Fruit fly (Drosophila melanogaster) ovary, adult (tissue): ENCODE results near the gene Rtel1.

Experiments used
- CG17801 ChIP-seq: fragments of 200-800 bp; optimal IDR thresholded peaks from 2 replicates; lab custom pipeline; 2019; ENCODE audit warnings: missing biosample characterization, mild to moderate bottlenecking, missing genetic modification characterization, moderate library complexity; ENCODE audit not compliant: partially characterized antibody

Gene Rtel1

DNA sequence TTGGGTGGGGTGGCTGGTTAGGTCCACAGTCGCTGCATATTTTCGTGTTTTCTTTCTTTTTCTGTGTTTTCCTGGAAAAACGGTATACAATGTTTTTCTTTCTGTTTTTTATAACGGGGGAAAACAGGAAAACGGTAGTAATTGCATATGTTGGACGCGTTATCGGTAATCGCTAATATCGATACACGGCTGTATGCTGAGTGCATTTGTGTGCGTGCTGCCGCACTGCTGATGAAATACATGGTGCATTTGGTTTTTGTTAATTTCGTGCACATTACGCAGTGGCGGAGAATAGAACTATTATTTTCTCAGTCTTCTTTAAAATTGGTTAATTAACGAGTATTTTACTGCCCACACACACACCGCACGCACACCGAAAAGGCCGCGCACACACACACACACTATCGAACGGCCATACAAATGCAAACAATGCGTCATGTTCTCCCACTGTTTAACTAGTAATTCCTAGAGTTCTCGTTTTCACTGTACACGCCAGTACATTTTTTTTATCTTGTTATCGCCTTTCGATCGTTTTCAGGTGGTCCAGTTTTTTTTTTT is 16.0 kb downstream of the Rtel1 start:
- no peak for TF ChIP-seq CG17801 (GFP tag; lab: Kevin White, UChicago)

DNA sequence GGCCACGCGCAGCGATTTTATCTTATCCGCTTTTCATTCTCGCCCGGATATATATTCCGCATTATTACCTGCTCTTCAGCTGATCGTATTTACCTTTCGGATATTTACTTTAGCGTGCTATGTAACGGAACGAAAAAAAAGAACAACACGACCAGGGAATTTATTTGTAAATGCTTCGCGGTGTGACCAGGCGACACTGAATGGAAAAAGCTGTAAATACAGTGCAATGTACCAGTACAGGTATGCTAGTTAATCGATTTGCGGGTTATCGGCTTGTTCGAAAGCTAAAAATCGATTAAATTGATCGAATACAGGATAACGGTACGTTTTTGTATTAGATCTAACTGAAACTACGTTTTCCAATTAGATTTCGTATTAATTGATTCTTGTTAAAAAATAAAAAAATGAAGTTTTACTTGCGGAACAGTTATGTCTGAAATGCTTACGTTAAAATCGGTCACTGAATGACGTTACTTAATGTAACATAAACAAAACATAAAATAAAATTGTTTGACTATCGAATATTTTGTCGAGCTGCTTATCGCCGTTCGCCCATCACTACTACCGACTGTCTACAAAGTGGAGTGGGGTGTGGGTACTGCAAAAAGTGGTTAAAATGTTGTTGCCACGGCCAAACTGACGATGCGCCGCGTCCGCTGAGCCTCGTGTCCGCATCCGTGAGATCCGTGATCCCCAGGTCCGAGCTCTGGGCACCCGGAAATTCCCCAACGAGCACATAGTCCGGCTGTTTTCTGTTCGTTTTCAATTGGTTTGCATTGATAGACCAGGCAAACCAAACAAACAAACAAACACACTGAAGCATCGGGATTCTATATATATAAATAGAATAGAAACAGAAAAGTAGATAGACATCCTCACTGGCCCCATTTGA is 16.7 kb downstream of the Rtel1 start, which contains the start of the genes MAPk-Ak2 and CG42699:
Gene MAPk-Ak2 (minus strand): TSS at position 203 of the 892 bp plus-strand sequence.
Gene CG42699 (plus strand): TSS at position 553 of the 892 bp plus-strand sequence.
- TF ChIP-seq CG17801 (GFP tag; lab: Kevin White, UChicago): peak; percentile 71

DNA sequence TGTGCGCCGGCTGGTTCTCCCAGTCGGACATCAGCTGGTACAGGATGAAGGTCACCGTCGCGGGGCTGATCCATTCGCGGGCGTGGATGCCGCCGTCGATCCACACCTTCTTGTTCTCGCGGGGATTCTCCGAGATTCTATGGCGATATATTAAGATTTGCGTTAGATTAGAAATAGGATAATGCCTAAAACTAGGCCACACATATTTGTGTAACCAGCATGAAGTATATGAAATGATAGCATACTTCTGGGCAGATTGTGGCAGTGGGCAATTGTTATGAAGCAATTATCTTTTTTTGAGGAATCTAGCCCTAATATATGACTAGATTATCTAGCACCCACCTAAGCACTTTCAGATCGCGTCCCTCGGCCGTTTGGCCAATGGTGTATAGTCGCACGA is 19.2 kb downstream of the Rtel1 start:
- no peak for TF ChIP-seq CG17801 (GFP tag; lab: Kevin White, UChicago)

dm6 chrX:5768602-5769251 is 21.2 kb downstream of the Rtel1 start:
- TF ChIP-seq CG17801 (GFP tag; lab: Kevin White, UChicago): no peak

DNA sequence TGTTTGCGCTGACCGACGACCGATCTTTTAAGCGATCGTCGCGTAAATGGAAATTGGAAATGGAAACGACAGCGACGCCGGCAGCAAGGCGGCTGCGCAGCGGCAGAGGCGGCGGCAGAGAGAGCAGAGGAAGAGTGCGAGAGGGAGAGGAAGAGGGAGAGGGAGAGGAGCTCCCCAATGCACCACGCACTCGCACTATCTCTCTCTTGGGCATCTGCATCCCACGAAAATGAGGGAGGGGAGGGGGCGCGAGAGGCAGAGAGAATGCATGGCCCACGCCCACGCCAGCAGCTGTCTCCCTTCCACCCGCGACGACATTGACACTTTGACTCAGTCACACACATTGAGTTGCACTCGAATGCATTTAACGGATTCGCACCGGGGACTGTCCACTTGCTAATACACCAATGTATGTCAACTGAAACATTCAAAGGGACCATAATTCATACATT is 23.2 kb downstream of the Rtel1 start, which contains the start of gene CG3097:
Gene CG3097 (minus strand): TSS at position 51 of the 452 bp plus-strand sequence.
- no peak for TF ChIP-seq CG17801 (GFP tag; lab: Kevin White, UChicago)

DNA sequence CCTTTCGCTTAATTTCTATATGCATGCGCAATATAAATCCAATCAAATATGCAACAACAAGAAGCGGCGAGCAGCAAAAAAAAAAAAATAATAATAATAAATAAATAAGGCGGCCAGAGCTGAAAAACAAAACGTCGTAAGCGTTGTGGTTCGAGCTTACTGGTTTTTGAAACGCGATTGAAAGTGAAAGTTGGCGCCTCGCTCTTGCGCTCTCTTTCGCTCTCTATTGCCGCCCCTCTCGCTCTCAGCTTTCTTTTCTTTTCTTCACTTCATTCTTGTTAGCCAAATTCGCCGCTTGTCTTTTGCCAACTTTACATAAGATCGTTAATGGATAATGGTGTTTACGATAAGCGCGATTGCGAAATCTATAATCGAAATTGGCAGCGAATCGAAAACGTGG is 24.9 kb downstream of the Rtel1 start:
- no peak for TF ChIP-seq CG17801 (GFP tag; lab: Kevin White, UChicago)

dm6 chrX:5776547-5776946 is 29.0 kb downstream of the Rtel1 start, which contains the start of gene CG42264:
Gene CG42264, minus strand, starts transcription at chrX:5776647.
- TF ChIP-seq CG17801 (GFP tag; lab: Kevin White, UChicago): no peak

DNA sequence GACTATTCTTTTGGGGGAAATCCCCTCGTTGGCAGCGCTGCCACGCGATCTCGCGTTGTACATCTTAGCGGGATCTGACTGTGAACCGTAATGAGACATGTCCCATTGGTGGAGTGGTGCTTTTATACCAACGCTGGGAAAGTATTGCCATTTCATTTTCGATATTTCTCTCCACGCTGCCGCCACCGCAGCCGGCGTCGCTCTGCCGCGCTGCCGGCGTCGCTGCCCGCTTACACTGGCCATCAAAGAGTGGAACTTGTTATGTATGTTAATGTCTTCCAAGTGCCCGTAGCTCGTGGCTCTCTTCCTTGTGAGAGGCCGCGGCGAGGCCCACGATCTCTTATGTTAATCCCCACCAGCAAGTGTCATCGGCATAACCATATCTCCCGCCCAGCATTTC is 34.0 kb downstream of the Rtel1 start, which contains the start of gene CG3108:
Gene CG3108 (minus strand): TSS at position 101 of the 400 bp plus-strand sequence.
- TF ChIP-seq CG17801 (GFP tag; lab: Kevin White, UChicago): no peak

- TF ChIP-seq CG17801 (GFP tag; lab: Kevin White, UChicago): no peak
These were observed 35.9 kb downstream of the Rtel1 start for dm6 chrX:5783260-5784040.

- no peak for TF ChIP-seq CG17801 (GFP tag; lab: Kevin White, UChicago)
These were observed 39.0 kb downstream of the Rtel1 start for dm6 chrX:5786559-5786958.

DNA sequence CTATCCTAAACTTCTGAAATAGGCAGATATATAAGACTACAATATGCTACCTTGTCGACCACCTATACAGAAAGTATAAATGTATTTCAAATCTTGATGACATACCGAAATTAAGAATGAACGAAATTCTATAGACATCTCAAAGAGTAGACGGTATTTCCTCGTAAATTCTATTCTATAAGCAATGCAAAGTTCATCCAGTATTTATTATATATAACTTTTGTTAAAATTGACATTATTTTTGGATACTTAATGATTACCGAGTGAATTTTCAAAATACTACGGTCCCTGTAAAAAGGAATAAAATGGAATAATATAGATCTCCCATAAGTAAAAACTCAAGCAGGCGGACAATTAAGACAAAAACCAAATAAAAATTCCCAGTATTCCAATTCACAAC is 41.6 kb downstream of the Rtel1 start, which contains the start of gene CG15767:
Gene CG15767 (plus strand): TSS at position 301 of the 400 bp plus-strand sequence.
- no peak for TF ChIP-seq CG17801 (GFP tag; lab: Kevin White, UChicago)

- no peak for TF ChIP-seq CG17801 (GFP tag; lab: Kevin White, UChicago)
These were observed 44.3 kb downstream of the Rtel1 start, which contains the start of gene CG12239 for dm6 chrX:5791840-5792239. Gene CG12239, plus strand, starts transcription at chrX:5792140.

DNA sequence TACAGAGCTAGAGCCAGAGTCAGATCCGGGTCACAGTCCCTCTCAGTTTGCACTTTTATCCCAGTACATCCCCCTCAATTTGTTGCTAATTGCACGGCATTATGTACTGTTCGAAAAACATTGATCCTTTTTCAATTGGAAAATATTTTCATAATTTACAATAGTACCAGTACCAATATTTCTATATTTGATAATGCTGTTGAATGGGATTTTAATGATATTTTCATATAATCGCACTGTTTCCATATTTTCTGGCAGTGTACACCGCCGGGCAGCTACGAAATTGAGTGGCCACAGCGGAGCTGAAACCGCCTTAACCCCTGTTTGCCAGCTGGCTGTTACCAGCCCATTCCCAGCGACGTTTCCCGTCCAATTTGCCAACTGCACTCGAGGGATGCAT is 53.1 kb downstream of the Rtel1 start:
- no peak for TF ChIP-seq CG17801 (GFP tag; lab: Kevin White, UChicago)
